Worm (Caenorhabditis elegans) whole organism, mixed stage, embryonic: Measurements from ENCODE around the gene C06E1.7.

Experiments used
- ceh-43 ChIP-seq: fragments of 200-800 bp; sonication (Bioruptor generic); optimal IDR thresholded peaks from 2 replicates; lab custom pipeline; 2018; ENCODE audit warnings: mild to moderate bottlenecking, missing genetic modification characterization, moderate library complexity, missing compliant biosample characterization
- elt-3 ChIP-seq: fragments of 150-350 bp; optimal IDR thresholded peaks from 2 replicates; lab custom pipeline; 2014; ENCODE audit warnings: missing biosample characterization, missing genetic modification characterization
- lsy-2 ChIP-seq: fragments of 150-350 bp; optimal IDR thresholded peaks from 2 replicates; lab custom pipeline; 2014; ENCODE audit warnings: missing biosample characterization, missing genetic modification characterization
- nhr-12 ChIP-seq: fragments of 150-350 bp; optimal IDR thresholded peaks from 2 replicates; lab custom pipeline; 2014; ENCODE audit warnings: missing biosample characterization, missing genetic modification characterization
- ztf-11 ChIP-seq: fragments of 150-350 bp; optimal IDR thresholded peaks from 2 replicates; lab custom pipeline; 2014; ENCODE audit warnings: missing biosample characterization, missing genetic modification characterization

ce11 chrIII:8616587-8616986, 23.1 kb upstream of the C06E1.7 start, which contains the start of gene C06E1.11:
- TF ChIP-seq ztf-11 (tag; lab: Kevin White, UChicago): no peak
- TF ChIP-seq ceh-43 (GFP tag; lab: Kevin White, UChicago): no peak
- no peak for TF ChIP-seq nhr-12 (tag; lab: Kevin White, UChicago)
- TF ChIP-seq elt-3 (tag; lab: Kevin White, UChicago): no peak
- no peak for TF ChIP-seq lsy-2 (tag; lab: Kevin White, UChicago)
